Fruit fly (Drosophila melanogaster) whole organism, embryonic: ENCODE measurements around the gene Bdp1.

Experiments
- Atf6 ChIP-seq: fragments of 200-800 bp; sonication (Bioruptor generic); IDR thresholded peaks from 2 replicates; pipeline ENCODE4 v1.3.6; 2022; ENCODE audit warnings: missing biosample characterization, missing genetic modification characterization
- Bteb2 ChIP-seq: fragments of 200-800 bp; sonication (Bioruptor generic); optimal IDR thresholded peaks from 2 replicates; lab custom pipeline; 2016; ENCODE audit warnings: missing biosample characterization, missing genetic modification characterization
- CG10267 ChIP-seq: fragments of 200-800 bp; sonication (Bioruptor generic); optimal IDR thresholded peaks from 2 replicates; lab custom pipeline; 2018; ENCODE audit warnings: missing biosample characterization, mild to moderate bottlenecking, missing genetic modification characterization, moderate library complexity
- CG10431 ChIP-seq: fragments of 200-800 bp; sonication (Bioruptor generic); optimal IDR thresholded peaks from 3 replicates; lab custom pipeline; 2018; ENCODE audit warnings: missing biosample characterization, mild to moderate bottlenecking, missing genetic modification characterization
- CG11695 ChIP-seq: fragments of 200-800 bp; sonication (Bioruptor generic); IDR thresholded peaks from 3 replicates; pipeline ENCODE4 v1.3.6; 2022; ENCODE audit warnings: missing biosample characterization, missing genetic modification characterization
- CG13296 ChIP-seq: fragments of 200-800 bp; sonication (Bioruptor generic); optimal IDR thresholded peaks from 3 replicates; lab custom pipeline; 2018; ENCODE audit warnings: missing biosample characterization, mild to moderate bottlenecking, missing genetic modification characterization
- CG13424 ChIP-seq: fragments of 200-800 bp; sonication (Bioruptor generic); optimal IDR thresholded peaks from 2 replicates; lab custom pipeline; 2019; ENCODE audit warnings: missing biosample characterization, mild to moderate bottlenecking, missing genetic modification characterization, moderate library complexity
- CG14667 ChIP-seq: fragments of 200-800 bp; sonication (Bioruptor generic); IDR thresholded peaks from 2 replicates; pipeline ENCODE4 v1.3.6; 2022; ENCODE audit warnings: missing biosample characterization, missing genetic modification characterization
- CG15479 ChIP-seq: fragments of 200-800 bp; sonication (Bioruptor generic); optimal IDR thresholded peaks from 3 replicates; lab custom pipeline; 2019; ENCODE audit warnings: missing biosample characterization, mild to moderate bottlenecking, missing genetic modification characterization, moderate library complexity
- CG15601 ChIP-seq: fragments of 200-800 bp; sonication (Bioruptor generic); optimal IDR thresholded peaks from 3 replicates; lab custom pipeline; 2019; ENCODE audit warnings: missing biosample characterization, mild to moderate bottlenecking, missing genetic modification characterization, moderate library complexity
- CG17912 ChIP-seq: fragments of 200-800 bp; sonication (Bioruptor generic); optimal IDR thresholded peaks from 2 replicates; lab custom pipeline; 2018; ENCODE audit warnings: missing biosample characterization, mild to moderate bottlenecking, missing genetic modification characterization
- CG18011 ChIP-seq: fragments of 200-800 bp; sonication (Bioruptor generic); optimal IDR thresholded peaks from 2 replicates; lab custom pipeline; 2017; ENCODE audit warnings: missing biosample characterization, missing genetic modification characterization, mild to moderate bottlenecking, moderate library complexity, missing genotype
- CG18476 ChIP-seq: fragments of 200-800 bp; sonication (Bioruptor generic); optimal IDR thresholded peaks from 2 replicates; lab custom pipeline; 2016; ENCODE audit warnings: missing biosample characterization, mild to moderate bottlenecking, missing genetic modification characterization
- CG2116 ChIP-seq: fragments of 200-800 bp; sonication (Bioruptor generic); optimal IDR thresholded peaks from 3 replicates; lab custom pipeline; 2018; ENCODE audit warnings: missing biosample characterization, mild to moderate bottlenecking, missing genetic modification characterization
- CG2129 ChIP-seq: fragments of 200-800 bp; sonication (Bioruptor generic); IDR thresholded peaks from 2 replicates; pipeline ENCODE4 v1.3.6; 2022; ENCODE audit warnings: missing biosample characterization, missing genetic modification characterization; ENCODE audit not compliant: partially characterized antibody
- CG2889 ChIP-seq: fragments of 200-800 bp; sonication (Bioruptor generic); IDR thresholded peaks from 3 replicates; pipeline ENCODE4 v1.3.6; 2022; ENCODE audit warnings: missing biosample characterization, missing genetic modification characterization
- CG33213 ChIP-seq: fragments of 200-800 bp; sonication (Bioruptor generic); optimal IDR thresholded peaks from 3 replicates; lab custom pipeline; 2016; ENCODE audit warnings: missing biosample characterization, missing genetic modification characterization
- CG3995 ChIP-seq: fragments of 200-800 bp; sonication (Bioruptor generic); optimal IDR thresholded peaks from 3 replicates; lab custom pipeline; 2016; ENCODE audit warnings: missing biosample characterization, missing genetic modification characterization
- CG4404 ChIP-seq: fragments of 200-800 bp; sonication (Bioruptor generic); IDR thresholded peaks from 2 replicates; pipeline ENCODE4 v1.3.6; 2022; ENCODE audit warnings: missing biosample characterization, missing genetic modification characterization
- CG6272 ChIP-seq: fragments of 200-800 bp; sonication (Bioruptor generic); IDR thresholded peaks from 2 replicates; pipeline ENCODE4 v1.3.6; 2022; ENCODE audit warnings: missing biosample characterization, missing genetic modification characterization
- CG7357 ChIP-seq: fragments of 200-800 bp; sonication (Bioruptor generic); IDR thresholded peaks from 3 replicates; pipeline ENCODE4 v1.3.6; 2022; ENCODE audit warnings: missing biosample characterization, missing genetic modification characterization
- CG7556 ChIP-seq: fragments of 200-800 bp; sonication (Bioruptor generic); optimal IDR thresholded peaks from 2 replicates; lab custom pipeline; 2017; ENCODE audit warnings: missing biosample characterization, mild to moderate bottlenecking, missing genetic modification characterization
- CG7987 ChIP-seq: fragments of 200-800 bp; sonication (Bioruptor generic); optimal IDR thresholded peaks from 2 replicates; lab custom pipeline; 2018; ENCODE audit warnings: missing biosample characterization, mild to moderate bottlenecking, missing genetic modification characterization, moderate library complexity
- CG9797 ChIP-seq: fragments of 200-800 bp; sonication (Bioruptor generic); optimal IDR thresholded peaks from 3 replicates; lab custom pipeline; 2018; ENCODE audit warnings: missing biosample characterization, mild to moderate bottlenecking, missing genetic modification characterization
- D19B ChIP-seq: fragments of 200-800 bp; sonication (Bioruptor generic); optimal IDR thresholded peaks from 2 replicates; lab custom pipeline; 2017; ENCODE audit warnings: missing biosample characterization, mild to moderate bottlenecking, missing genetic modification characterization
- Dip3 ChIP-seq: fragments of 200-800 bp; sonication (Bioruptor generic); optimal IDR thresholded peaks from 3 replicates; lab custom pipeline; 2016; ENCODE audit warnings: missing biosample characterization, missing genetic modification characterization
- Elba2 ChIP-seq: fragments of 200-800 bp; sonication (Bioruptor generic); optimal IDR thresholded peaks from 3 replicates; lab custom pipeline; 2016; ENCODE audit warnings: missing biosample characterization, missing genetic modification characterization
- HmgZ ChIP-seq: fragments of 200-800 bp; sonication (Bioruptor generic); optimal IDR thresholded peaks from 2 replicates; lab custom pipeline; 2018; ENCODE audit warnings: missing biosample characterization, mild to moderate bottlenecking, missing genetic modification characterization
- Jarid2 ChIP-seq: fragments of 200-800 bp; sonication (Bioruptor generic); optimal IDR thresholded peaks from 3 replicates; lab custom pipeline; 2017; ENCODE audit warnings: mild to moderate bottlenecking, missing biosample characterization, missing genetic modification reagents, missing genetic modification characterization
- Med ChIP-seq: fragments of 200-800 bp; sonication (Bioruptor generic); peaks from one replicate; lab custom pipeline; 2016; ENCODE audit warnings: missing biosample characterization, missing genetic modification characterization, mild to moderate bottlenecking, inconsistent platforms, moderate library complexity
- Nf-YA ChIP-seq: fragments of 200-800 bp; sonication (Bioruptor generic); IDR thresholded peaks from 2 replicates; pipeline ENCODE4 v1.3.6; 2022; ENCODE audit warnings: missing biosample characterization, missing genetic modification characterization
- Nf-YC ChIP-seq: fragments of 200-800 bp; optimal IDR thresholded peaks from 3 replicates; lab custom pipeline; 2019; ENCODE audit warnings: missing biosample characterization, mild to moderate bottlenecking, missing genetic modification characterization, moderate library complexity
- Sry-δ ChIP-seq: fragments of 200-800 bp; sonication (Bioruptor generic); optimal IDR thresholded peaks from 2 replicates; lab custom pipeline; 2016; ENCODE audit warnings: missing biosample characterization, missing genetic modification characterization
- Xbp1 ChIP-seq: fragments of 200-800 bp; sonication (Bioruptor generic); optimal IDR thresholded peaks from 3 replicates; lab custom pipeline; 2016; ENCODE audit warnings: missing biosample characterization, mild to moderate bottlenecking, missing genetic modification characterization
- cas ChIP-seq: fragments of 200-800 bp; sonication (Bioruptor generic); IDR thresholded peaks from 2 replicates; pipeline ENCODE4 v1.3.6; 2022; ENCODE audit warnings: missing biosample characterization, missing genetic modification characterization
- dan ChIP-seq: fragments of 200-800 bp; sonication (Bioruptor generic); IDR thresholded peaks from 2 replicates; pipeline ENCODE4 v1.3.6; 2022; ENCODE audit warnings: missing biosample characterization, missing genetic modification characterization
- dati ChIP-seq: fragments of 200-800 bp; sonication (Bioruptor generic); IDR thresholded peaks from 2 replicates; pipeline ENCODE4 v1.3.6; 2022; ENCODE audit warnings: missing biosample characterization, missing genetic modification characterization
- fu2 ChIP-seq: fragments of 200-800 bp; sonication (Bioruptor generic); optimal IDR thresholded peaks from 2 replicates; lab custom pipeline; 2016; ENCODE audit warnings: missing biosample characterization, missing genetic modification characterization
- odd ChIP-seq: fragments of 200-800 bp; sonication (Bioruptor generic); optimal IDR thresholded peaks from 2 replicates; lab custom pipeline; 2017; ENCODE audit warnings: missing biosample characterization, mild to moderate bottlenecking, missing genetic modification characterization
- pho ChIP-seq: fragments of 200-800 bp; sonication (Bioruptor generic); optimal IDR thresholded peaks from 2 replicates; lab custom pipeline; 2016; ENCODE audit warnings: missing biosample characterization, missing genetic modification characterization
- sim ChIP-seq: fragments of 200-800 bp; sonication (Bioruptor generic); IDR thresholded peaks from 2 replicates; pipeline ENCODE4 v1.3.6; 2022; ENCODE audit warnings: missing biosample characterization, missing genetic modification characterization
- sima ChIP-seq: fragments of 200-800 bp; sonication (Bioruptor generic); optimal IDR thresholded peaks from 2 replicates; lab custom pipeline; 2016; ENCODE audit warnings: missing biosample characterization, missing genetic modification characterization
- slou ChIP-seq: fragments of 200-800 bp; sonication (Bioruptor generic); optimal IDR thresholded peaks from 3 replicates; lab custom pipeline; 2016; ENCODE audit warnings: missing biosample characterization, missing genetic modification characterization
- sr ChIP-seq: fragments of 200-800 bp; sonication (Bioruptor generic); IDR thresholded peaks from 3 replicates; pipeline ENCODE4 v1.3.6; 2022; ENCODE audit warnings: missing biosample characterization, missing genetic modification characterization
- ssp ChIP-seq: fragments of 200-800 bp; sonication (Bioruptor generic); IDR thresholded peaks from 2 replicates; pipeline ENCODE4 v1.3.6; 2022; ENCODE audit warnings: missing biosample characterization, missing genetic modification characterization
- stwl ChIP-seq: fragments of 200-800 bp; sonication (Bioruptor generic); optimal IDR thresholded peaks from 3 replicates; lab custom pipeline; 2018; ENCODE audit warnings: missing biosample characterization, mild to moderate bottlenecking, missing genetic modification characterization, moderate library complexity
- sug ChIP-seq: fragments of 200-800 bp; optimal IDR thresholded peaks from 2 replicates; lab custom pipeline; 2019; ENCODE audit warnings: missing biosample characterization, mild to moderate bottlenecking, missing genetic modification characterization, moderate library complexity
- tna ChIP-seq: fragments of 200-800 bp; sonication (Bioruptor generic); IDR thresholded peaks from 2 replicates; pipeline ENCODE4 v1.3.6; 2022; ENCODE audit warnings: missing biosample characterization, missing genetic modification characterization; ENCODE audit not compliant: partially characterized antibody
- tup ChIP-seq: fragments of 200-800 bp; sonication (Bioruptor generic); optimal IDR thresholded peaks from 2 replicates; lab custom pipeline; 2016; ENCODE audit warnings: missing biosample characterization, mild to moderate bottlenecking, missing genetic modification characterization, moderate library complexity
- unpg ChIP-seq: fragments of 200-800 bp; sonication (Bioruptor generic); optimal IDR thresholded peaks from 3 replicates; lab custom pipeline; 2018; ENCODE audit warnings: missing biosample characterization, mild to moderate bottlenecking, missing genetic modification characterization, moderate library complexity
- z ChIP-seq: fragments of 200-800 bp; sonication (Bioruptor generic); IDR thresholded peaks from 3 replicates; pipeline ENCODE4 v1.3.6; 2022; ENCODE audit warnings: missing biosample characterization, missing genetic modification characterization

Bdp1 gene

DNA sequence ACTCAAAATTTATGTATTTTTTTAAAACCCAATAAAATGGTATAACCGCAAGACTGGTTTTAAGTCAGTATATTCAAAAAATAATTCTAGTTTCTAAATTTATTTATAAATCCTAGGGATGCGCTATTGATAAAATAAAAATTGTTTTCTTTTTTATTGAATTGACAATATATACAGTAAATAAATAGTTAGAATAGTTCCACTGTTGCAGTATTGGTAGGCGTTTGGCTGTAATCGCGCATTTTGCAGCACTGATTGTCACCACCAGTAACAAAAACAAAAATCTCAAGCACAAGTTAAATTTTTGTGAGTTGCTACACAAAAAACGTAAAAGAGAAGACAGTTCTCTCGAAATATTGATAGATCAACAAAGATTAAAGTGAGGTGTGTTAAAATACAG, 4.8 kb downstream of the Bdp1 start, which contains the start of gene CG31855 (continued):
- peak; percentile 81 for TF ChIP-seq unpg
- peak; percentile 81 for TF ChIP-seq sug (tag; lab: Kevin White, UChicago)
- TF ChIP-seq fu2 (GFP tag; lab: Kevin White, UChicago): peak; percentile 69
- peak; percentile 55 for TF ChIP-seq stwl
- peak; percentile 96 for TF ChIP-seq CG10267
- no peak for TF ChIP-seq tna (GFP tag; lab: Robert Waterston, UW)
- peak; percentile 57; the same call in 2 of the 3 replicates for TF ChIP-seq CG2889
- TF ChIP-seq CG7556 (GFP tag; lab: Kevin White, UChicago): peak; percentile 79
- peak; percentile 48; the same call in 2 of the 3 replicates for TF ChIP-seq sr (GFP tag; lab: Robert Waterston, UW)
- TF ChIP-seq Nf-YC (tag; lab: Kevin White, UChicago): peak; percentile 66
- TF ChIP-seq Elba2: no peak
- peak; percentile 74 for TF ChIP-seq pho (GFP tag; lab: Kevin White, UChicago)
- peak; percentile 51 for TF ChIP-seq CG3995
- TF ChIP-seq tup (GFP tag; lab: Kevin White, UChicago): peak; percentile 67
- peak; percentile 95 for TF ChIP-seq Med (GFP tag; lab: Kevin White, UChicago)
- TF ChIP-seq CG2129 (GFP tag; lab: Robert Waterston, UW): no peak
- peak; percentile 51 for TF ChIP-seq Dip3 (GFP tag; lab: Kevin White, UChicago)
- TF ChIP-seq CG2116: peak; percentile 41
- TF ChIP-seq Xbp1 (GFP tag; lab: Kevin White, UChicago): peak; percentile 90
- TF ChIP-seq cas (GFP tag; lab: Robert Waterston, UW): peak; percentile 84
- peak; percentile 56 for TF ChIP-seq CG4404 (GFP tag; lab: Robert Waterston, UW)
- peak; percentile 73 for TF ChIP-seq CG15601 (tag; lab: Kevin White, UChicago)
- TF ChIP-seq Nf-YA (GFP tag; lab: Robert Waterston, UW): peak; percentile 62
- peak; percentile 79 for TF ChIP-seq CG7987 (GFP tag; lab: Kevin White, UChicago)
- TF ChIP-seq CG14667 (GFP tag; lab: Robert Waterston, UW): peak; percentile 64
- no peak for TF ChIP-seq z (GFP tag; lab: Robert Waterston, UW)
- TF ChIP-seq odd (GFP tag; lab: Kevin White, UChicago): peak; percentile 67
- TF ChIP-seq CG13296 (GFP tag; lab: Kevin White, UChicago): peak; percentile 89
- TF ChIP-seq Bteb2 (GFP tag; lab: Kevin White, UChicago): peak; percentile 80
- peak; percentile 14; the same call in 1 of the 3 replicates for TF ChIP-seq CG7357 (GFP tag; lab: Robert Waterston, UW)
- TF ChIP-seq CG18476: peak; percentile 74
- TF ChIP-seq CG17912 (GFP tag; lab: Kevin White, UChicago): peak; percentile 69
- peak; percentile 80 for TF ChIP-seq slou (GFP tag; lab: Kevin White, UChicago)
- peak; percentile 35 for TF ChIP-seq Sry-δ (GFP tag; lab: Kevin White, UChicago)
- peak; percentile 77 for TF ChIP-seq CG6272 (GFP tag; lab: Robert Waterston, UW)
- TF ChIP-seq HmgZ (tag; lab: Kevin White, UChicago): peak; percentile 85
- TF ChIP-seq D19B (GFP tag; lab: Kevin White, UChicago): peak; percentile 54
- no peak for TF ChIP-seq dan (GFP tag; lab: Robert Waterston, UW)
- TF ChIP-seq CG9797 (GFP tag; lab: Kevin White, UChicago): no peak
- TF ChIP-seq CG33213 (GFP tag; lab: Kevin White, UChicago): peak; percentile 50
- TF ChIP-seq sim (GFP tag; lab: Robert Waterston, UW): no peak
- TF ChIP-seq sima (GFP tag; lab: Kevin White, UChicago): no peak
- no peak for TF ChIP-seq Jarid2 (GFP tag; lab: Kevin White, UChicago)
- TF ChIP-seq CG18011 (GFP tag; lab: Kevin White, UChicago): peak; percentile 77
- TF ChIP-seq CG13424 (tag; lab: Kevin White, UChicago): peak; percentile 69
- TF ChIP-seq CG11695 (GFP tag; lab: Robert Waterston, UW): peak; percentile 70
- TF ChIP-seq Atf6: peak; percentile 89
- no peak for TF ChIP-seq dati
- TF ChIP-seq CG15479 (GFP tag; lab: Kevin White, UChicago): no peak
- TF ChIP-seq ssp (GFP tag; lab: Robert Waterston, UW): peak; percentile 50
- TF ChIP-seq CG10431 (GFP tag; lab: Kevin White, UChicago): peak; percentile 67
